Worm (Caenorhabditis elegans) whole organism, young adult: ENCODE data around the gene fbxb-77.
"Not testable (repeated sequence)": the region's sequence is repeated elsewhere in the genome, so short reads cannot be mapped to it uniquely, and the experiment has no call there.

Experiments used
- C06A6.2 ChIP-seq: fragments of 200-800 bp; sonication (Bioruptor generic); conservative IDR thresholded peaks from 2 replicates; pipeline ENCODE4 v1.3.6; 2022; ENCODE audit warnings: missing genetic modification characterization, missing compliant biosample characterization
- C17E4.6 ChIP-seq: fragments of 200-800 bp; sonication (Bioruptor generic); IDR thresholded peaks from 2 replicates; pipeline ENCODE4 v1.3.6; 2022; ENCODE audit warnings: missing genetic modification reagents, missing genetic modification characterization, missing compliant biosample characterization
- F10E7.11 ChIP-seq: sonication (generic microtip); optimal IDR thresholded peaks from 2 replicates; lab custom pipeline; 2017; ENCODE audit warnings: mild to moderate bottlenecking, missing genetic modification characterization, moderate library complexity, missing compliant biosample characterization
- F33H1.4 ChIP-seq: fragments of 200-800 bp; sonication (Bioruptor generic); IDR thresholded peaks from 2 replicates; pipeline ENCODE4 v1.3.6; 2022; ENCODE audit warnings: missing genetic modification reagents, missing genetic modification characterization, missing compliant biosample characterization
- F39B2.1 ChIP-seq: fragments of 200-800 bp; sonication (Bioruptor generic); IDR thresholded peaks from 2 replicates; pipeline ENCODE4 v1.3.6; 2022; ENCODE audit warnings: missing genetic modification reagents, missing genetic modification characterization, missing compliant biosample characterization
- F49E8.2 ChIP-seq: sonication (generic microtip); optimal IDR thresholded peaks from 3 replicates; lab custom pipeline; 2017; ENCODE audit warnings: missing genetic modification characterization, mild to moderate bottlenecking, missing compliant biosample characterization, antibody characterized with exemption, moderate library complexity; ENCODE audit not compliant: insufficient read depth
- F57A8.1 ChIP-seq: fragments of 200-800 bp; sonication (Bioruptor generic); optimal IDR thresholded peaks from 2 replicates; lab custom pipeline; 2018; ENCODE audit warnings: mild to moderate bottlenecking, missing genetic modification characterization, moderate library complexity, missing compliant biosample characterization
- Y79H2A.3 ChIP-seq: fragments of 200-800 bp; sonication (Bioruptor generic); conservative IDR thresholded peaks from 2 replicates; pipeline ENCODE4 v1.3.6; 2022; ENCODE audit warnings: missing genetic modification reagents, missing genetic modification characterization, missing compliant biosample characterization
- ZK185.1 ChIP-seq: sonication (generic microtip); optimal IDR thresholded peaks from 2 replicates; lab custom pipeline; 2016; ENCODE audit warnings: mild to moderate bottlenecking, missing genetic modification characterization, missing compliant biosample characterization; ENCODE audit not compliant: poor library complexity, severe bottlenecking
- aptf-2 ChIP-seq: fragments of 200-800 bp; sonication (Bioruptor generic); conservative IDR thresholded peaks from 2 replicates; pipeline ENCODE4 v1.3.6; 2022; ENCODE audit warnings: missing genetic modification reagents, missing genetic modification characterization, missing compliant biosample characterization
- aptf-3 ChIP-seq: fragments of 200-800 bp; sonication (Bioruptor generic); IDR thresholded peaks from 2 replicates; pipeline ENCODE4 v1.3.6; 2022; ENCODE audit warnings: missing genetic modification characterization, missing compliant biosample characterization
- attf-6 ChIP-seq: fragments of 200-800 bp; sonication (Bioruptor generic); IDR thresholded peaks from 2 replicates; pipeline ENCODE4 v1.3.6; 2022; ENCODE audit warnings: missing genetic modification reagents, missing genetic modification characterization, missing compliant biosample characterization
- bed-2 ChIP-seq: fragments of 200-800 bp; sonication (Bioruptor generic); IDR thresholded peaks from 2 replicates; pipeline ENCODE4 v1.3.6; 2022; ENCODE audit warnings: missing genetic modification reagents, missing genetic modification characterization, missing compliant biosample characterization
- cebp-1 ChIP-seq, 2 experiments: fragments of 200-800 bp in 1 of 2; sonication (Bioruptor generic) in 1 of 2; sonication (generic microtip) in 1 of 2; IDR thresholded peaks in 1 of 2; optimal IDR thresholded peaks in 1 of 2; 2 replicates each; pipeline versions ENCODE4 v1.3.6 to Lab custom; 2017 to 2022; ENCODE audit warnings: missing compliant biosample characterization in 2 of 2, missing genetic modification characterization in 2 of 2, mild to moderate bottlenecking in 1 of 2, missing genetic modification reagents in 1 of 2, moderate library complexity in 1 of 2
- ceh-100 ChIP-seq: fragments of 200-800 bp; sonication (Bioruptor generic); IDR thresholded peaks from 2 replicates; pipeline ENCODE4 v1.3.6; 2022; ENCODE audit warnings: missing genetic modification reagents, missing genetic modification characterization, missing compliant biosample characterization
- ceh-27 ChIP-seq: fragments of 200-800 bp; sonication (Bioruptor generic); optimal IDR thresholded peaks from 2 replicates; lab custom pipeline; 2018; ENCODE audit warnings: mild to moderate bottlenecking, missing genetic modification characterization, moderate library complexity, missing compliant biosample characterization
- dpff-1 ChIP-seq: sonication (generic microtip); optimal IDR thresholded peaks from 2 replicates; lab custom pipeline; 2017; ENCODE audit warnings: mild to moderate bottlenecking, missing genetic modification characterization, missing compliant biosample characterization
- efl-1 ChIP-seq: fragments of 150-350 bp; optimal IDR thresholded peaks from 2 replicates; lab custom pipeline; 2014; ENCODE audit warnings: missing biosample characterization, missing genetic modification reagents, missing genetic modification characterization
- gei-17 ChIP-seq: fragments of 200-800 bp; sonication (Bioruptor generic); optimal IDR thresholded peaks from 2 replicates; lab custom pipeline; 2018; ENCODE audit warnings: mild to moderate bottlenecking, missing genetic modification characterization, missing compliant biosample characterization
- hmg-1.2 ChIP-seq: fragments of 200-800 bp; sonication (Bioruptor generic); IDR thresholded peaks from 2 replicates; pipeline ENCODE4 v1.3.6; 2022; ENCODE audit warnings: missing genetic modification reagents, missing genetic modification characterization, missing compliant biosample characterization
- let-526 ChIP-seq: fragments of 200-800 bp; sonication (Bioruptor generic); IDR thresholded peaks from 2 replicates; pipeline ENCODE4 v1.3.6; 2022; ENCODE audit warnings: missing genetic modification reagents, missing genetic modification characterization, missing compliant biosample characterization
- let-607 ChIP-seq, 2 experiments: fragments of 200-800 bp in 1 of 2; sonication (Bioruptor generic) in 1 of 2; sonication (generic microtip) in 1 of 2; optimal IDR thresholded peaks; 2 replicates each; lab custom pipeline; 2016 to 2018; ENCODE audit warnings: mild to moderate bottlenecking in 2 of 2, missing compliant biosample characterization in 2 of 2, missing genetic modification characterization in 2 of 2, moderate library complexity in 2 of 2, missing genotype in 1 of 2
- lsl-1 ChIP-seq: fragments of 200-800 bp; sonication (Bioruptor generic); optimal IDR thresholded peaks from 2 replicates; lab custom pipeline; 2018; ENCODE audit warnings: mild to moderate bottlenecking, missing genetic modification characterization, moderate library complexity, missing compliant biosample characterization
- madf-6 ChIP-seq: fragments of 200-800 bp; sonication (Bioruptor generic); IDR thresholded peaks from 2 replicates; pipeline ENCODE4 v1.3.6; 2022; ENCODE audit warnings: missing genetic modification reagents, missing genetic modification characterization, missing compliant biosample characterization
- mcd-1 ChIP-seq: fragments of 200-800 bp; sonication (Bioruptor generic); IDR thresholded peaks from 2 replicates; pipeline ENCODE4 v1.3.6; 2022; ENCODE audit warnings: missing genetic modification reagents, missing genetic modification characterization, missing compliant biosample characterization
- nhr-120 ChIP-seq: fragments of 200-800 bp; sonication (Bioruptor generic); IDR thresholded peaks from 2 replicates; pipeline ENCODE4 v1.3.6; 2022; ENCODE audit warnings: missing genetic modification characterization, missing compliant biosample characterization
- nhr-179 ChIP-seq: sonication (generic microtip); optimal IDR thresholded peaks from 2 replicates; lab custom pipeline; 2016; ENCODE audit warnings: mild to moderate bottlenecking, missing genetic modification characterization, missing compliant biosample characterization
- nhr-80 ChIP-seq: sonication (generic microtip); optimal IDR thresholded peaks from 2 replicates; lab custom pipeline; 2016; ENCODE audit warnings: missing genetic modification characterization, missing compliant biosample characterization
- nhr-90 ChIP-seq: sonication (generic microtip); optimal IDR thresholded peaks from 2 replicates; lab custom pipeline; 2016; ENCODE audit warnings: missing genotype, mild to moderate bottlenecking, missing genetic modification characterization, missing compliant biosample characterization
- pha-4 ChIP-seq: fragments of 150-350 bp; sonication (generic microtip); optimal IDR thresholded peaks from 2 replicates; lab custom pipeline; 2014; ENCODE audit warnings: missing biosample characterization, missing genetic modification reagents, missing genetic modification characterization
- snpc-1.3 ChIP-seq: sonication (generic microtip); optimal IDR thresholded peaks from 2 replicates; lab custom pipeline; 2017; ENCODE audit warnings: missing genetic modification characterization, mild to moderate bottlenecking, missing compliant biosample characterization, antibody characterized with exemption, moderate library complexity, missing genotype, missing genetic modification reagents; ENCODE audit not compliant: insufficient read depth
- snpc-3.4 ChIP-seq: sonication (generic microtip); optimal IDR thresholded peaks from 2 replicates; lab custom pipeline; 2017; ENCODE audit warnings: missing genetic modification characterization, mild to moderate bottlenecking, missing compliant biosample characterization, antibody characterized with exemption, moderate library complexity, missing genotype, missing genetic modification reagents
- snpc-4 ChIP-seq, 5 experiments: fragments of 150-350 bp in 1 of 5; sonication (generic microtip) in 4 of 5; optimal IDR thresholded peaks; 2 replicates each; lab custom pipeline; 2014 to 2018; ENCODE audit warnings: missing genetic modification characterization in 5 of 5, missing biosample characterization in 3 of 5, antibody characterized with exemption in 2 of 5, mild to moderate bottlenecking in 2 of 5, missing compliant biosample characterization in 2 of 5, missing genotype in 2 of 5, moderate library complexity in 2 of 5, missing genetic modification reagents in 1 of 5
- xnd-1 ChIP-seq: sonication (generic microtip); optimal IDR thresholded peaks from 2 replicates; lab custom pipeline; 2016; ENCODE audit warnings: missing genotype, missing genetic modification reagents, missing genetic modification characterization, missing compliant biosample characterization
- ztf-22 ChIP-seq: fragments of 200-800 bp; sonication (Bioruptor generic); optimal IDR thresholded peaks from 2 replicates; lab custom pipeline; 2018; ENCODE audit warnings: mild to moderate bottlenecking, missing genetic modification characterization, moderate library complexity, missing compliant biosample characterization
- ztf-25 ChIP-seq: fragments of 200-800 bp; sonication (Bioruptor generic); IDR thresholded peaks from 2 replicates; pipeline ENCODE4 v1.3.6; 2022; ENCODE audit warnings: missing genetic modification reagents, missing genetic modification characterization, missing compliant biosample characterization

fbxb-77 gene

ce11 chrIV:4771792-4772191, 15.8 kb upstream of the fbxb-77 start, which contains the start of gene R11E3.2:
TSS of gene R11E3.2 (plus strand) at chrIV:4772092.
- TF ChIP-seq nhr-80 (tag; lab: Kevin White, UChicago) (peak; percentile 4), ceh-100 (GFP tag; lab: Robert Waterston, UW) (no peak)

- TF ChIP-seq let-526 (GFP tag; lab: Robert Waterston, UW), result no peak
- TF ChIP-seq nhr-90 (tag; lab: Kevin White, UChicago), result no peak
- TF ChIP-seq gei-17 (GFP tag; lab: Kevin White, UChicago), result no peak
- no peak for TF ChIP-seq ztf-22
- TF ChIP-seq snpc-3.4 (tag; lab: Kevin White, UChicago), result no peak
- no peak for TF ChIP-seq F39B2.1 (GFP tag; lab: Robert Waterston, UW)
- no peak for TF ChIP-seq ceh-27 (GFP tag; lab: Kevin White, UChicago)
- no peak for TF ChIP-seq aptf-2 (GFP tag; lab: Robert Waterston, UW)
- no peak for TF ChIP-seq F10E7.11 (tag; lab: Kevin White, UChicago)
- no peak for TF ChIP-seq F57A8.1 (GFP tag; lab: Kevin White, UChicago)
- TF ChIP-seq snpc-1.3, result no peak
- no peak for TF ChIP-seq nhr-120 (GFP tag; lab: Robert Waterston, UW)
- no peak for TF ChIP-seq bed-2
- TF ChIP-seq ZK185.1, result no peak
- TF ChIP-seq C06A6.2 (GFP tag; lab: Robert Waterston, UW), result no peak
- no peak for TF ChIP-seq aptf-3 (GFP tag; lab: Robert Waterston, UW)
- no peak for TF ChIP-seq pha-4
- TF ChIP-seq dpff-1 (tag; lab: Kevin White, UChicago), result no peak
- TF ChIP-seq F49E8.2, result no peak
These were observed 8.5 kb upstream of the fbxb-77 start, which contains the start of gene npp-26 for ce11 chrIV:4764422-4764821. TSS of gene npp-26 (plus strand) at chrIV:4764722.

ce11 chrIV:4763844-4764243, 7.9 kb upstream of the fbxb-77 start, which contains the start of gene Y17G9B.2:
TSS of gene Y17G9B.2 (plus strand) at chrIV:4764144.
- TF ChIP-seq C17E4.6 (GFP tag; lab: Robert Waterston, UW) (no peak), efl-1 (GFP tag; lab: Kevin White, UChicago) (no peak), nhr-179 (tag; lab: Kevin White, UChicago) (no peak), Y79H2A.3 (GFP tag; lab: Robert Waterston, UW) (no peak), ztf-25 (GFP tag; lab: Robert Waterston, UW) (no peak), F49E8.2 (no peak), let-607 (tag; optimal IDR thresholded peaks at IDR 0.05; lab: Kevin White, UChicago) (no peak), xnd-1 (no peak), nhr-120 (GFP tag; lab: Robert Waterston, UW) (no peak), attf-6 (GFP tag; lab: Robert Waterston, UW) (no peak), cebp-1 (GFP tag; IDR thresholded peaks at IDR 0.05; lab: Robert Waterston, UW) (no peak), cebp-1 (tag; optimal IDR thresholded peaks at IDR 0.05; lab: Kevin White, UChicago) (no peak)

ce11 chrIV:4762990-4763545, 7.1 kb upstream of the fbxb-77 start:
- TF ChIP-seq madf-6 (GFP tag; lab: Robert Waterston, UW) (peak; percentile 75), xnd-1 (peak; percentile 17), F33H1.4 (peak; percentile 49), snpc-4 (tag; optimal IDR thresholded peaks at IDR 0.05; lab: Kevin White, UChicago) (peak in 1 of 4 experiments; percentile 39), mcd-1 (peak; percentile 70), lsl-1 (GFP tag; lab: Kevin White, UChicago) (peak; percentile 52), hmg-1.2 (GFP tag; lab: Robert Waterston, UW) (peak; percentile 26; the same call in 1 of the 2 replicates)
- not testable (repeated sequence) for TF ChIP-seq snpc-4 (GFP tag; optimal IDR thresholded peaks at IDR 0.05; lab: Kevin White, UChicago)
- TF ChIP-seq, all 124 proteins: peak for 7; not testable (repeated sequence) for 117
